Worm (Caenorhabditis elegans): ENCODE data around the gene sra-12.

DNA sequence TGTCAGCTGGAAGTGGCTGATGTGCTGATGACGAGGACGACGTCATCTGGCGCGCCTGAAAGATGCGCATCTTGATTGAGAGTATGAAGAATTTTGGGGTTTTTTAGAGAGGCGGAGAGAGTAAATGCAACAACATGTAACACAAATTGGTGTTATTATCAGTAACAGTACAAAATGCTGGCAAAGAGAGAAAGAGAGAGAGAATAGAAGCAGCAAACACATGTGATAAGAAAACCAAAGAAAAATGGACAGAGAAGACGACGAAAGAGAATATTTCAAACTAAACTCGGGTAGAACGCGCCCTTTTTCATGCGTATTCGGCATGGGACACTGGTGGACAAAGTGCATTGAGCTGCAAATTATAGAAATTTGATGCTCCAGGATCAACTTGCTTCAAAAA lies 43.4 kb downstream of the sra-12 start, which contains the start of gene M106.3:
- no peak for TF ChIP-seq ama-1 (optimal IDR thresholded peaks at IDR 0.05)
- no peak for TF ChIP-seq hmg-4 (GFP tag; optimal IDR thresholded peaks at IDR 0.05)
- TF ChIP-seq flt-1 (GFP tag; IDR thresholded peaks at IDR 0.05) = no peak
- TF ChIP-seq tra-4 (tag; optimal IDR thresholded peaks at IDR 0.05) = no peak
- no peak for TF ChIP-seq ets-7 (tag; optimal IDR thresholded peaks at IDR 0.05)
- TF ChIP-seq tbx-37 (GFP tag; conservative IDR thresholded peaks at IDR 0.05) = no peak
- no peak for TF ChIP-seq aly-1 (tag; optimal IDR thresholded peaks at IDR 0.05)
- TF ChIP-seq B0310.2 (tag; optimal IDR thresholded peaks at IDR 0.05) = no peak
- no peak for TF ChIP-seq scrt-1 (GFP tag; IDR thresholded peaks at IDR 0.05)
- TF ChIP-seq ceh-13 (GFP tag; optimal IDR thresholded peaks at IDR 0.05) = no peak
- no peak for TF ChIP-seq sea-1 (GFP tag; conservative IDR thresholded peaks at IDR 0.05)
- no peak for TF ChIP-seq ceh-36 (tag; optimal IDR thresholded peaks at IDR 0.05)
- TF ChIP-seq hnd-1 (tag; optimal IDR thresholded peaks at IDR 0.05) = no peak
